Worm (Caenorhabditis elegans): ENCODE data around the gene R10E11.6.

ce11 chrIII:9834888-9835287 is 52.1 kb downstream of the R10E11.6 start, which contains the start of gene K11H3.8:
- TF ChIP-seq hlh-30 (tag; optimal IDR thresholded peaks at IDR 0.05; ENCODE audit: insufficient read depth) (no peak), pag-3 (tag; optimal IDR thresholded peaks at IDR 0.05; ENCODE audit: borderline replicate concordance) (no peak), nhr-232 (tag; optimal IDR thresholded peaks at IDR 0.05) (no peak), ama-1 (optimal IDR thresholded peaks at IDR 0.05) (no peak), nhr-11 (tag; optimal IDR thresholded peaks at IDR 0.05) (no peak), C08G9.2 (tag; optimal IDR thresholded peaks at IDR 0.05) (no peak), pqm-1 (tag; optimal IDR thresholded peaks at IDR 0.05) (no peak), fax-1 (tag; optimal IDR thresholded peaks at IDR 0.05) (no peak), hlh-13 (GFP tag; optimal IDR thresholded peaks at IDR 0.05) (no peak), pha-4 (tag; optimal IDR thresholded peaks at IDR 0.05) (no peak)

Measured in whole organism, late embryonic.